Fruit fly (Drosophila melanogaster) whole organism: ENCODE results near the gene Eig71Eb.

ENCODE experiments used
- CG8478 ChIP-seq: fragments of >200 bp; optimal IDR thresholded peaks from 2 replicates; lab custom pipeline; 2018; ENCODE audit warnings: inconsistent platforms
- Dll ChIP-seq: fragments of >200 bp; optimal IDR thresholded peaks from 2 replicates; lab custom pipeline; 2017
- EcR ChIP-seq, 2 experiments: fragments of >200 bp; optimal IDR thresholded peaks; 2 replicates each; lab custom pipeline; 2017; ENCODE audit warnings: missing biosample characterization in 2 of 2, missing genetic modification characterization in 2 of 2, missing genetic modification reagents in 2 of 2
- pan ChIP-seq: fragments of >200 bp; optimal IDR thresholded peaks from 2 replicates; lab custom pipeline; 2017
- psq ChIP-seq: fragments of >200 bp; optimal IDR thresholded peaks from 2 replicates; lab custom pipeline; 2017
- usp ChIP-seq: fragments of >200 bp; optimal IDR thresholded peaks from 2 replicates; lab custom pipeline; 2017; ENCODE audit warnings: missing biosample characterization, missing genetic modification characterization, mixed read lengths

Eig71Eb gene

DNA sequence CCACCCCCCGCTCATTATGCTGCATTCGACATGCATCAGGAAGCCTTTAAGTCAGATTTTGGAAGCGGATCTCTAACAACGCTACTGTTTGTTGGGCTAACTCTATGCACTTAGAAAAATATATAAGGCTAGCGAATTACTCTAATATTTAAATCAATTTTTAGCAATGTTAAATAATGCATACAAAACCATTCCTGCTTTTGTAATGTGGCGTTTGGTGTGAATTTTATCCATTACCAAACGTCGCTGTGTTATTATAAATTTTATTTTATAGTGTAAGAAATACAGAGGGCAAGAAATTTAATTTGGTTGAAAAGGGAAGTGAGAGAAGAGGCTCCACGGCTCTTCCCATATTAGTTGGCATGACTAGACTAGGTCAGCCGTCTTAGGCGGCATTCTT is 23.1 kb downstream of the Eig71Eb start:
- TF ChIP-seq EcR (GFP tag; optimal IDR thresholded peaks at IDR 0.05; lab: Kevin White, UChicago) (no peak), usp (no peak), pan (lab: Kevin White, UChicago) (no peak), psq (no peak), Dll (no peak), CG8478 (no peak)

DNA sequence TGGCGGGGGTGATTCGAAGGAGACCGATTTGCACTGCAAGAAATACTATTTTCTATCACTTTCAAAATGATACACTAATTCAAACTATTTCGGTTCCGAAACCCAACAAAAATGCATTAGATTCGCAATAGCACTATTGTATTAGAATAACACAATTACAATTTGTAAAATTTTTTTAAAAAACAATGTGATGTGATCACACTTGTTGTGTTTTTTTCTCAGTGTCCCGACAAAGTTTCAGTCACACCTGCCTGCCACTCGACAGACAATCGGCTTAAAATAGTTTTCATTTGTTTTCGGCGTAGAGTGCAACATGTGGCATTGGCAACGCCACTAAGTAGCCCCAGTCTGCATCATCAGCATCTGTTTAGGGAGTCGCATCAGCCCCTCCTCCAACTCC is 25.4 kb downstream of the Eig71Eb start:
- TF ChIP-seq CG8478 (no peak), psq (no peak)

DNA sequence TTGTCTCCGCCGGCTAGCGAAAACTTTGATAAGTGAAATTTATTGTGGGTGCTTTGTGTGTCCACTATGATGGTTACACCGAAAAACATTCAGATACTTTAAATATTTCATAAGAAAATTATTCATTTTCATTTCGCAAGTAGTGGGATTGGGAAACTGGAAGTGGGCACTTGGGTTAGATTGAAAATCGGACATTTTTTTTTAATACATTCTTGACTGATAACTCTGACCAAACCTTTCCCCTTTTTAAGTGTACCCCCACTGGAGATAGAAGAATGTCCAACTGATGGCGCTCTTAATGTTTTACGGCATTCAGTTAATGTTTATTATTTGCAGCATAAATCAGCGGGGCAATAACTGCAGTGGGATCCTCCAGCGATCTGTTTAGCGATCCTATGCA is 27.9 kb downstream of the Eig71Eb start:
- TF ChIP-seq pan (lab: Kevin White, UChicago) (no peak), usp (no peak), Dll (no peak), psq (no peak), CG8478 (no peak), EcR (GFP tag; optimal IDR thresholded peaks at IDR 0.05; lab: Kevin White, UChicago) (no peak)

DNA sequence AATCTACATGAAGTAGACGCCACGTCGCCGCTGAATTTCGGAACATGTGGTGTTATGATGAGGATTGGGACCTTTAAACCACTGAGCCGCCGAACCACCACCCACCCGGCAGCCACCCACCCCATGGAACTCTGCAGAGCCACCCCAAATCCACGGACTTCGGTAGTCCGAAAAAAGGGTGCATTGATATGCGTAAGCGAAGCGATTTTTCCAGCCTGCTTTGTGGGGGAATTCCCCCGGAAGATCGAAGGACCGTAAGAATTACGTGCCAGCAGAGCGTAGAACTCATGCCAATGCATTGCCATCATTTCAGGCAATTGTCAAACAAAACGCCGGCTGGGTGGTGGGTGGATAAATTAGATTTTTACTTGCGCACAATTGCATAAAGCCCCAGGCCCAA is 28.5 kb downstream of the Eig71Eb start:
- TF ChIP-seq EcR (GFP tag; optimal IDR thresholded peaks at IDR 0.05; lab: Kevin White, UChicago) (no peak), Dll (no peak), CG8478 (no peak), psq (no peak), pan (lab: Kevin White, UChicago) (no peak), usp (no peak)

DNA sequence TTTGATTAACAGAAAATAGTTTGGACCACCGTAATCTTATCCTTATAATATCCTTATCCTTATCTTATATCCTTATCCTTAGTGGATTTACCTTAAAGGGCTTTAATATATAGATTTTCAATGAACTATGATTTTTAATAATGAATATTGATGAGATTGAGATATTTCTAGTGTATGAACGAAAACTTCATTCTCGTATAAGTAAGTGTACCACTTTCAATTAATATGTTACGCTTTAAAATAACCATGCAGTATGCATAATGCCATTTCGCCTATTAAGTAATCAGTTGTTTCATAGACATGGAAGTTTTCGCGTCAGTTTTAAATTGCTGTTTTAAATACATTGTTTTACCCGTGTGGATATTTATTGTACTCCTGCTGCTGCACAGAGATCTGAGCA is 29.7 kb downstream of the Eig71Eb start, which contains the start of gene CG7304:
CG7304 (plus strand) TSS at position 301 of the 400 bp plus-strand sequence.
- TF ChIP-seq psq: no peak
- no peak for TF ChIP-seq usp
- no peak for TF ChIP-seq pan (lab: Kevin White, UChicago)
- no peak for TF ChIP-seq CG8478
- TF ChIP-seq EcR (GFP tag; optimal IDR thresholded peaks at IDR 0.05; lab: Kevin White, UChicago): no peak
- no peak for TF ChIP-seq Dll

DNA sequence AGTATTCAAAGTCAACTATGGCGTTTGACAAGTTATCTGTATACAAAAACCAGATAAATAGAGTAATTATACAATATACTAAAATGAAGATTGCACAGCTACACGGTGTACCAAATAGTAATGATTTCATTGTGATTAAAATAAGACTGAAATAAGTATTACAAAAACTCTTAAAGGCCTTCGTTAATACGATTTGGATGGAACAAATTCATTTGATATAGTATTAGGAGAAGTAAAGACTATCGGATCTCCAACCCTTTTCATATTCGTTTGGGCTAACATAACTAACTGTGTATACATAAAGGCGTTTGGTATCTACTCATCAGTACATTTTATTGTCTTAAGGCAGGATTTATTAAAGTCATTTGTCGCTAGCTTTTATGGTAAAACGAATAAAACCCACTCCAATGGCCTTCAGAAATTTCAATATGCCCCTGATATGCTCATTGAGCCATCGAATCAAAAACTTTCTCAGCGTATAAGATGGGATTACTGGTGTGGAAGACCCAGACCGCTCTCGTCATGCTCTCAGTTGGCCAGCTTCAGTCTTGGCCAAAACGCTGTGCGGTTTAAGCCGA is 33.7 kb downstream of the Eig71Eb start, which contains the start of the genes CG7579 and Pgant8:
CG7579 (minus strand) TSS at position 101 of the 578 bp plus-strand sequence.
Pgant8 (plus strand) TSS at position 528 of the 578 bp plus-strand sequence.
- TF ChIP-seq pan (lab: Kevin White, UChicago): no peak
- TF ChIP-seq Dll: no peak
- no peak for TF ChIP-seq CG8478
- no peak for TF ChIP-seq usp
- no peak for TF ChIP-seq psq
- TF ChIP-seq EcR (GFP tag; optimal IDR thresholded peaks at IDR 0.05; lab: Kevin White, UChicago): no peak

DNA sequence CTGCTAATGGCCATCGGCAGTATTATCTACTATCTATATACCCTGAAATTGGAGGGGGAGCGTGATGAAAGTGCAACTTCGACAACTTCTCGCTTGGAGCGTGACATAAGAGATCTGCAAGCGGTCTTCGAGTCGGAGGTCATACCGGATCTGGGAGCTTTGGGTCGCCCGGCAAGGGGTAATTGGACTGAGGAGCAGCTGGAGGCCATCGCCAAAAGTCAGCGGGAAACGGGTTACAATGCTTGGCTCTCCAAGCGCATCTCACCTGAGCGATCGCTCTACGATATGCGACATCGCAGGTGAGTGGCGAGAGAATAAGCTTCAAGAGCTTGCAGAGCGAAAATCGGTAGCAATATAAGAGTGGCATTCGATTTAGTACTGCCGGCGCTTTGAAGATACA is 34.3 kb downstream of the Eig71Eb start:
- TF ChIP-seq Dll (no peak), usp (no peak), CG8478 (no peak), EcR (GFP tag; optimal IDR thresholded peaks at IDR 0.05; lab: Kevin White, UChicago) (no peak), pan (lab: Kevin White, UChicago) (no peak), psq (no peak)

DNA sequence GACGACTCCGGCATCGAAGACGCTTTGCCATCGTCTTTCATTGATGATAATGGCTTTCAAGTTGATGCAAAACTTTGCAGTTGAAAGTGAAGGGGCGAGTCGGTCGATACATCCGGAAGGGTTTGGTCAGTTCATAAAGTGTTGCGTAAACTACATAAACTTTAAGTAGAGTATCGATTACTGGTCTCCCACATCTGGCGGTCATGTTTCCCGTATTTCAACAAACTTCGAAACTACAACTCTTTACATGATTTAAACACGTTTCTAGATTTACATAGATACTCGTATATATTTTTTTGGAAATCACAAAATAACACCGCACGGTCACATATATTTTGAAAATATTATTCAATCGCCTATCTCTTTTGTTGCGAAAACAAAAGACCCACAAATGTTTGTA is 38.1 kb downstream of the Eig71Eb start, which contains the start of gene CG34452:
CG34452 (minus strand) TSS at position 101 of the 400 bp plus-strand sequence.
- TF ChIP-seq pan (lab: Kevin White, UChicago): no peak
- no peak for TF ChIP-seq Dll
- no peak for TF ChIP-seq usp
- no peak for TF ChIP-seq psq

DNA sequence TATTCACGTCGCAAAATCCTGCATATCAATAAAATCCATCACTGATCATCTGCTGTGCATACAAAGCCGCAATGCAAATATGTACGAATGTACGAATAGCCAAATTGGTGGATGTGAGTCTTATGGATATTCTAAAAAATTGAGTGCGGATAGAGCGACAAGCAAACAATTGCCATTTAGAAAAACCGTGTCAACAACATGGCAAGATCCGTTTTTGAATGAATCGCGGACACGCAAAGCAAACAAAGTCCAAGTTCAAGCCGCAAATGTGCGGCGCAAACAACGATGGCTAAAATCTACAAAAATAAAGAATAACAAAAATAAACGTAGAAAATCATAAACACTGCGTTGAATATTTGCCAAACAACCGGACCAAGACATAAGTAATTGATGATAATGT is 39.8 kb downstream of the Eig71Eb start:
- TF ChIP-seq pan (lab: Kevin White, UChicago): no peak
- TF ChIP-seq usp: no peak
- TF ChIP-seq EcR (GFP tag; optimal IDR thresholded peaks at IDR 0.05; lab: Kevin White, UChicago): no peak
- TF ChIP-seq CG8478: no peak
- TF ChIP-seq Dll: no peak
- no peak for TF ChIP-seq psq

DNA sequence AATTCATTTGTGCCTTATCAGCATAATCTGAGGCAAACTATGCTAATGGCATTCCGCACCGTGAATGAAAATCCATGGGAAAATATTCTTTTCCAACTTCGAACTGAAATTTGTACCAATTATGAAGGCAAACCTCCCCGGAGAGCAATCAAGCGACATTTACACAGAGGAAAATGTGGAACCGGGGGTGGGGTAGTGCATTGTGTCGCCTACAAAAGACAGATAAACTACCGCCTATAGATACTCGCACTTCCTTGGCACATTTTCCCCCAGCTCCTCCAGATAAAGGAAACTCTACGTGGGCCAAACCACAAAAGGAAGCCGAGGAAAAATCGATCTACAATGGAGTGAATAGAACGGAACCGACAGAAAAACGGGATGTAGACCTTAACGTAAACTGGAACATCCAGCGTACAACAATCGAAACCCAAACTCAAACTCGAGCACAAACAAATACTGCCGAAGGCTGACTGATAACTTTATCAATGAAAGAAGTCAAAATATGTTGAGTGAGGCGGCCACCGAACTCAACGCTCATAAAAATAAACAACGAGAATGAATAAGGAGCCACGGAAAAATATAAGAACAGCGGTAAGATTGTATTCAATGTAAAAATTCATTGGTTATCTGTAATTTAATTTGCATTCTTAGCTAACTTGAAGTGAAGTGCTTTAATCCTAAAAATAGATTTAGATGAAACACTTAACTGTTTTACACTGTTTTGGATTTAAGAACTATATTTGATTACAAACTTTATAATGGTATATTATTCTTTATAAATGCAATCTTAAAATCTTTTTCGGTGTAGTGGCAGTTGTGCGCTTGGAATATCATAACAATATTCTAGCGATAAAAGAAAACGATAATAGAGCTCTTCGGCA is 41.2 kb downstream of the Eig71Eb start:
- TF ChIP-seq EcR (GFP tag; optimal IDR thresholded peaks at IDR 0.05; lab: Kevin White, UChicago) (peak in 1 of 2 experiments; percentile 22), usp (no peak)

DNA sequence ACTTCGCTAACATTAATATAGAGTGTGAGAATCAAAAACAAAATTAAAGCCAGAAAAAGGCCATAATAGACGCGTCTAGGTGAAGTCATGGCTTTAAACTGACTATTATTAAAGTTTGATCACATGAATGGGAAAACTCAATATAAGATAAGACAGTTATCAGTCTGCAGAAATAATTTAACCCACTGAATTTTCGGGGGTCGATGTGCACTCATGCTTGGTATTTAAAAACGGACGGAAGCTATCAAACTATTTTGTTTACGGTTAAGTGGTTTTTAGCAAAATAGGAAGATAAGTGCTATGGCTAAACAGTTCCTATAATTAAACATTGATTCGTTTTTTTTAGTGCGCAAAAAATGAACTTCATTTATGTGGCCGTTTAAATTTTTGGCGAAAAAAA is 42.2 kb downstream of the Eig71Eb start, which contains the start of gene CG34451:
CG34451 (minus strand) TSS at position 101 of the 400 bp plus-strand sequence.
- TF ChIP-seq pan (lab: Kevin White, UChicago) (no peak), usp (no peak), EcR (GFP tag; optimal IDR thresholded peaks at IDR 0.05; lab: Kevin White, UChicago) (no peak), CG8478 (no peak), Dll (no peak), psq (no peak)

DNA sequence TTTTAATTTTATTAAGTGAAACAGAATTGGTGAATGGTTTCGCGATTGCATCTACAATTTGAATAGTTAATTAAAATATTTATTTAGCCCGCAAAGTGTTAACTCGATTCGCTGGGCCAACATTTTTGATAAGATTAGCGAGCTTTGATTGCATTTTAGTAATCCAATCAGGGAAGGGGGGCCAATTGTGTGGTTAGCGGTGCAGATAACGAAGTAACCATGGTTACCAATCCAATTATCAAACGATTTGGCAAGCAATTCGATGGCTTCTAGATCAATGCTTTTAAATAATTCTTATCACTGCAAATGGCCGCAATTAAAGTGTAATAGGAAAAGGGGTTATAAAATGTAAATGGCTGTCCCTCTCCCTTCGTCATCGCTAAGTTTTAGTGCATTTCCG is 42.7 kb downstream of the Eig71Eb start:
- TF ChIP-seq psq: no peak
- TF ChIP-seq CG8478: no peak
- no peak for TF ChIP-seq usp
- no peak for TF ChIP-seq Dll
- TF ChIP-seq EcR (GFP tag; optimal IDR thresholded peaks at IDR 0.05; lab: Kevin White, UChicago): no peak
- no peak for TF ChIP-seq pan (lab: Kevin White, UChicago)

DNA sequence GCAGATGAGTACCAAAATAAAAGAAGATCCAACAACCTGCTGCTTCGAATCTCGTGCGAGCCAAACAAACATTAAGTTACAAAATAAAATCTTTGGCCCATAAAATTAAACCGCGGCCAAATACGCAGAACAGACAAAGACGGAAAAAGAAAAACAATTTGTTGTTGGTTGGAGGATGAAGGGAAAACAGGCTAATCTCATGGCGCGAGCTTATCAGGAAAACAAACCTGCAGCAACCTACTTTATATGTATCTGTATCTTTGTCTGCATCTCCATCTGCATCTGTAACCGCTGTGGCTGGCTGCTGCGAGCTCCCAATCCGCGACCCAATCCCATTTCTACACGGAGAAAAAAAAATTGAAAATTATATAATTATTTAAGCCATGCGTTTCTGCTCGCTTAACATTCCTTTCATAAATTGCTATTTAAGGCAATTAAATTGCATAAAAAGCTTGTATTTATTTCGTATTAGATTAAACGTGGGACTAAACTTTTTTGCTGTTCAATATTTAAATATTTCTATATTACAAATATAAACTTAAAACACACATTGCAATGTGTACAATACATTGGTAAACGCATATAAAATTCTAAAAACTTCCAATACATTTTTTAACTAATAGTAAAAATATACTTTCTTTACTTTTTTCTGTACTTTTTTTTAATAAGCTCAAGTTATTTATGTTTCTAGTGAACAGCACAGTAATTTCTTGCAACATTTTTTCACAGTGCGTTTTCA is 43.2 kb downstream of the Eig71Eb start:
- TF ChIP-seq usp (no peak), psq (no peak), CG8478 (no peak), pan (lab: Kevin White, UChicago) (no peak), EcR (GFP tag; optimal IDR thresholded peaks at IDR 0.05; lab: Kevin White, UChicago) (no peak), Dll (no peak)
